Worm (Caenorhabditis elegans) whole organism, L4 larva: ENCODE results near the gene cest-24.

Source experiments
- lin-29 ChIP-seq: fragments of 200-800 bp; sonication (Bioruptor generic); IDR thresholded peaks from 2 replicates; pipeline ENCODE4 v1.3.6; 2022; ENCODE audit warnings: missing genetic modification reagents, missing genetic modification characterization, missing compliant biosample characterization
- nhr-237 ChIP-seq: sonication (generic microtip); optimal IDR thresholded peaks from 2 replicates; lab custom pipeline; 2017; ENCODE audit warnings: missing biosample characterization, missing genetic modification characterization

DNA sequence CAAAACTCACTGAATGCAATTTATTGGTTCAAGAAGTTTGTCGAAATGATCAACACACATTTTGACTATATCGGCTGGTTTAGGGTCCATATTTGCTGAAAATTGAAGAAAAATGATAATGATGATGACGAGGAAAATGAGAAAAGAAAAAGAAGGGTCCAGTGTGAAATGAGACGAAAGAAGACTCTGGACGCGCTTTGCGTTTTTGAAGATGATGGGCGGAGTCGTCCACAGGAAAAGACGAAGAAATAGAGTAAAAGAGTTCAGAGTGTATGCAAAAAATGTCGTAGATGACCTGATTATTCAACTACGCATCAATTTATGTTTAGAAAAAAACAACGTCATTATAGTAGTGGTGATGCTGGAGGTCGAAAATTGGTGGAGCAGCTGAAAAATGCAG is 58.1 kb downstream of the cest-24 start, which contains the start of gene F13H6.5:
- TF ChIP-seq nhr-237 = no peak
- TF ChIP-seq lin-29 = no peak
